Worm (Caenorhabditis elegans): ENCODE measurements around the gene H03G16.1.

DNA sequence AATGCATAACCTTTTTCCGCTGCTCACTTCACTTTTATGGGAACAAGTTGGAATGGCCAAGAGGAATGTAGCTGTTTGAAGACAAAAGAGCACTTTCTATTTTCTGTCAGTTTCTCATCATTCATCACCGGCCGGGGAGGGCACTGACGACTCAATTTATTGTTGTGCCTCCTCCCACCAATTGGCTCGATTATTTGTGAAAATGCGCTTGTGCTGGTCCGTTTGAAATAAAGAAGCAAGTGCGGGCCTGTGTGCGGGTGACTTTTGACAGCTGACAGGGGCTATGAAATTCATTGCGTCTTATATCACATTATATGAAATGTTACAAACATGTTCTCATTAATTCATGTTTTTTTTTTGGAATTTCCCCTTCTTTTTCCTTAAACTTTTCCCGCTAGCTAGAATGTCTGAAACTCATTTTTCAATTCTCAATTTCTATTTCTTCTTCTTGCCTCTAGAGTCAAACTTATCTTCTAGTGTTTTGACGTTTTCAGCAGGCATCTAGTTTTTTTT, 39.7 kb upstream of the H03G16.1 start:
- TF ChIP-seq fkh-10 (GFP tag; optimal IDR thresholded peaks at IDR 0.05) = no peak
- no peak for TF ChIP-seq ama-1 (optimal IDR thresholded peaks at IDR 0.05)
- TF ChIP-seq hlh-6 (tag; optimal IDR thresholded peaks at IDR 0.05) = no peak
- no peak for TF ChIP-seq T23F11.4 (GFP tag; optimal IDR thresholded peaks at IDR 0.05)
- TF ChIP-seq ceh-14 (tag; optimal IDR thresholded peaks at IDR 0.05) = no peak
- no peak for TF ChIP-seq nhr-232 (tag; optimal IDR thresholded peaks at IDR 0.05)

Data from whole organism, late embryonic.